Worm (Caenorhabditis elegans): Measurements from ENCODE around the gene tbce-1.

- no peak for TF ChIP-seq jun-1 (tag; optimal IDR thresholded peaks at IDR 0.05)
- no peak for TF ChIP-seq unc-39 (tag; optimal IDR thresholded peaks at IDR 0.05)
- TF ChIP-seq pqm-1 (tag; optimal IDR thresholded peaks at IDR 0.05), result no peak
- no peak for TF ChIP-seq mdl-1 (tag; optimal IDR thresholded peaks at IDR 0.05)
- no peak for TF ChIP-seq R02D3.7 (tag; optimal IDR thresholded peaks at IDR 0.05)
- TF ChIP-seq nhr-25 (tag; optimal IDR thresholded peaks at IDR 0.05), result no peak
- TF ChIP-seq nhr-11 (tag; optimal IDR thresholded peaks at IDR 0.05), result no peak
- no peak for TF ChIP-seq zag-1 (tag; optimal IDR thresholded peaks at IDR 0.05)
- TF ChIP-seq elt-3 (tag; optimal IDR thresholded peaks at IDR 0.05), result no peak
- TF ChIP-seq sea-2 (GFP tag; optimal IDR thresholded peaks at IDR 0.05), result no peak
- TF ChIP-seq nhr-237 (tag; optimal IDR thresholded peaks at IDR 0.05), result no peak
Observed at ce11 chrIV:8260848-8261638, 33.4 kb upstream of the tbce-1 start, which contains the start of gene vit-6.
